Worm (Caenorhabditis elegans) whole organism, late embryonic: ENCODE results near the gene C53D6.6.

Experiments
- ama-1 ChIP-seq: fragments of 150-350 bp; optimal IDR thresholded peaks from 2 replicates; lab custom pipeline; 2014
- elt-2 ChIP-seq: sonication (generic microtip); optimal IDR thresholded peaks from 2 replicates; lab custom pipeline; 2016; ENCODE audit warnings: missing genetic modification reagents, missing genetic modification characterization, missing compliant biosample characterization
- fkh-10 ChIP-seq: fragments of 150-350 bp; optimal IDR thresholded peaks from 2 replicates; lab custom pipeline; 2014; ENCODE audit warnings: missing biosample characterization, missing genetic modification reagents, missing genetic modification characterization
- pha-4 ChIP-seq: fragments of 150-350 bp; optimal IDR thresholded peaks from 2 replicates; lab custom pipeline; 2018; ENCODE audit warnings: missing biosample characterization, missing genetic modification reagents, missing genetic modification characterization
- pros-1 ChIP-seq: fragments of 150-350 bp; optimal IDR thresholded peaks from 2 replicates; lab custom pipeline; 2014; ENCODE audit warnings: missing biosample characterization, missing genetic modification reagents, missing genetic modification characterization

DNA sequence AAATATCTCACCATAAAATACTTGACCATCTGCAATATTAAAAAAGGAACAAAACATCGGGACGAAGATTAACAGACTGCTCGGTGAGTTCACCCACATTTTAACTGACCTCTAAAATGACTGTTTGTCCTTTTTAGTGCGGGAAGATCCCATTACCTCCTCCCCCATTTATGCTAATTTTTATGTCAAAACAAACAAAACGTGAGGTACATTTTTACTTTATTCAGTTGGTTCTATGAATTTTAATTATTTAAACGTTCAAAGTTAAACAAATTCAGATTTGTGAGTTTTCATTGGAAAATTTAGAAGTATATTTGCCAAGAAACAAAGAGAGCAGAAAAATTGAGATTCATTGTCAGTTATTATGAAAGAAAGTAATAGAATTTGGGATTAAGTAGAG, 29.8 kb downstream of the C53D6.6 start, which contains the start of gene C53D6.8:
- TF ChIP-seq pha-4 (tag; lab: Kevin White, UChicago) (no peak), fkh-10 (no peak), ama-1 (no peak), pros-1 (tag; lab: Kevin White, UChicago) (no peak), elt-2 (tag; lab: Kevin White, UChicago) (no peak)
